Worm (Caenorhabditis elegans) whole organism, L1 larva: ENCODE measurements around the gene daf-14.

Experiments
- elt-3 ChIP-seq, 6 experiments: fragments of 150-350 bp in 1 of 6; sonication (generic microtip); optimal IDR thresholded peaks; 2 replicates each; lab custom pipeline; 2017 to 2018; ENCODE audit warnings: missing biosample characterization in 6 of 6, missing genetic modification characterization in 6 of 6, inconsistent platforms in 1 of 6
- fkh-10 ChIP-seq: sonication (generic microtip); optimal IDR thresholded peaks from 2 replicates; lab custom pipeline; 2017; ENCODE audit warnings: missing biosample characterization, missing genetic modification reagents, missing genetic modification characterization
- snu-23 ChIP-seq: sonication (generic microtip); optimal IDR thresholded peaks from 2 replicates; lab custom pipeline; 2016; ENCODE audit warnings: missing genetic modification characterization, missing compliant biosample characterization
- sptf-1 ChIP-seq: fragments of 150-350 bp; optimal IDR thresholded peaks from 2 replicates; lab custom pipeline; 2014; ENCODE audit warnings: missing biosample characterization, missing genetic modification characterization

ce11 chrIV:10275050-10275449 lies 24.6 kb downstream of the daf-14 start:
- TF ChIP-seq elt-3 (tag; optimal IDR thresholded peaks at IDR 0.05; lab: Kevin White, UChicago) (no peak), fkh-10 (GFP tag; lab: Kevin White, UChicago) (no peak), snu-23 (no peak), sptf-1 (tag; lab: Kevin White, UChicago) (no peak)
